Fruit fly (Drosophila melanogaster): ENCODE measurements around the gene CG11050.
A peak's percentile ranks its signal among the peaks of the same experiment; 100 is the strongest.

Gene CG11050

DNA sequence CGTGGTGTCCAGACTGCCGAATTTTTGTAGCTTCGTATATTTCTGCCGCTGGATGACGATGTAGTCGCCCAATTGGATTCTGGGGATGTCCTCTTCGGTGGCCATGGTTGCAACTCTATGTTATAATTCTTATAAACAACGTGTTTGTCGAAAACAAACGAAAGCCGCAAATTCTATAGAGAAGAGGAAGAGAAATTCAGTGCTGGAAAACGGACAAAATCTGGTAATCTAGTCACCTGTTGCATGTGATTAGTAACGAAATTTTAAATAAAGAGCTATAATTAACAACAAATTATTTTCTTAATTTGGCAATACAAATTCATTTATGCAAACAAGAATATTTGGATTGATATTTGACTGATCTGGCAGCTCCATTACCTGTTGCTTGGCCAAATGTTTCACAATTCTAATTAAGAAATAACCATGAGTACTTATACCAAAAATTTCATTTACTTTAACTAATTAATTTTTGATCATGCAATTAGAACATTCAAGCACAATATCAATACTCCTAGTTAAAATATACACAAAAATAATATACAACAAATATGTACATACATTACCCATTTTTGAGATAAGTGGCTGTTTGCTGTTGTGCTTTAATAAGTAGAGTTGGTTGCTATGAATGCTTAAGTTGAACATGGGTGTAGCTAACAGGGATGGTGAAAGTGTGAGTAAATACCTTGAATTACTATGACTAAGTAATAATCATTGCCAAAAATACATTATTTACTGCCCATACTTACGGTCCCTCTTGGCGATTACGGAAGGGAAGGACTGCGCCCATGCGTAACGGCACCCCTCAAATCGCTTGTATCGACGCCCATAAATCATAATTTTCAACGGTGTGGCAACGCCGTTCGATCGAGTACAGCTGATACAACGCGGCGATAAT lies 49.1 kb upstream of the CG11050 start, which contains the start of the genes Trmt6 and Ent2:
TSS of gene Trmt6 (minus strand) at position 827 of the 895 bp plus-strand sequence.
TSS of gene Ent2 (plus strand) at position 863 of the 895 bp plus-strand sequence.
- TF ChIP-seq Trl (optimal IDR thresholded peaks at IDR 0.05) (no peak), Trl (GFP tag; optimal IDR thresholded peaks at IDR 0.05) (peak; percentile 98), CG18619 (GFP tag; optimal IDR thresholded peaks at IDR 0.05) (peak; percentile 95), Stat92E (GFP tag; optimal IDR thresholded peaks at IDR 0.05) (peak in 1 of 3 experiments; percentile 51), trh (GFP tag; optimal IDR thresholded peaks at IDR 0.05) (peak; percentile 86), CG4820 (GFP tag; optimal IDR thresholded peaks at IDR 0.05) (peak; percentile 96), pho (GFP tag; optimal IDR thresholded peaks at IDR 0.05) (peak; percentile 97), CG10565 (GFP tag; optimal IDR thresholded peaks at IDR 0.05) (peak; percentile 79), unc-4 (GFP tag; IDR thresholded peaks at IDR 0.05; ENCODE audit: partially characterized antibody) (no peak), org-1 (GFP tag; optimal IDR thresholded peaks at IDR 0.05) (peak; percentile 91), HmgD (GFP tag; optimal IDR thresholded peaks at IDR 0.05) (peak; percentile 96), ssp (GFP tag; IDR thresholded peaks at IDR 0.05) (peak; percentile 91), Drgx (GFP tag; IDR thresholded peaks at IDR 0.05) (peak; percentile 97), CG2875 (GFP tag; optimal IDR thresholded peaks at IDR 0.05) (peak; percentile 85), Fer2 (tag; optimal IDR thresholded peaks at IDR 0.05) (peak; percentile 87), Sox102F (GFP tag; optimal IDR thresholded peaks at IDR 0.05) (peak; percentile 95), CG11723 (GFP tag; optimal IDR thresholded peaks at IDR 0.05) (peak; percentile 90), cwo (GFP tag; optimal IDR thresholded peaks at IDR 0.05) (peak; percentile 88), CG1792 (GFP tag; optimal IDR thresholded peaks at IDR 0.05) (peak; percentile 96), luna (GFP tag; optimal IDR thresholded peaks at IDR 0.05) (peak; percentile 92), onecut (GFP tag; IDR thresholded peaks at IDR 0.05) (peak; percentile 89), D19A (tag; optimal IDR thresholded peaks at IDR 0.05) (peak; percentile 83), sna (GFP tag; IDR thresholded peaks at IDR 0.05; ENCODE audit: partially characterized antibody) (no peak), repo (GFP tag; optimal IDR thresholded peaks at IDR 0.05) (peak; percentile 93), CG8089 (GFP tag; optimal IDR thresholded peaks at IDR 0.05) (peak; percentile 91), vfl (GFP tag; optimal IDR thresholded peaks at IDR 0.05) (peak; percentile 93), pum (GFP tag; optimal IDR thresholded peaks at IDR 0.05) (peak; percentile 92), CG3281 (GFP tag; optimal IDR thresholded peaks at IDR 0.05) (peak; percentile 93), croc (GFP tag; conservative IDR thresholded peaks at IDR 0.05) (peak; percentile 92), Dbx (GFP tag; IDR thresholded peaks at IDR 0.05) (peak; percentile 97), fru (optimal IDR thresholded peaks at IDR 0.05) (no peak), CG6272 (GFP tag; IDR thresholded peaks at IDR 0.05) (peak; percentile 98), eve (GFP tag; optimal IDR thresholded peaks at IDR 0.05) (no peak), CG12104 (GFP tag; optimal IDR thresholded peaks at IDR 0.05) (peak; percentile 85), grau (tag; optimal IDR thresholded peaks at IDR 0.05) (peak; percentile 94), stwl (tag; optimal IDR thresholded peaks at IDR 0.05) (peak; percentile 58), CG15479 (GFP tag; optimal IDR thresholded peaks at IDR 0.05) (peak; percentile 9), nerfin-1 (tag; optimal IDR thresholded peaks at IDR 0.05) (peak; percentile 85), psq (GFP tag; optimal IDR thresholded peaks at IDR 0.05) (peak; percentile 83), tio (GFP tag; optimal IDR thresholded peaks at IDR 0.05) (peak; percentile 86), Ravus (GFP tag; IDR thresholded peaks at IDR 0.05) (peak; percentile 95), CG12391 (tag; optimal IDR thresholded peaks at IDR 0.05) (peak; percentile 91), phol (tag; optimal IDR thresholded peaks at IDR 0.05) (peak; percentile 94), Camta (GFP tag; optimal IDR thresholded peaks at IDR 0.05) (peak; percentile 90), Xrp1 (GFP tag; IDR thresholded peaks at IDR 0.05) (peak; percentile 97), ems (GFP tag; optimal IDR thresholded peaks at IDR 0.05) (peak; percentile 96), CG3838 (GFP tag; optimal IDR thresholded peaks at IDR 0.05) (peak; percentile 89), Lim3 (GFP tag; IDR thresholded peaks at IDR 0.05) (peak; percentile 90), CG6765 (GFP tag; optimal IDR thresholded peaks at IDR 0.05) (peak; percentile 83)

All from whole organism, embryonic.